Worm (Caenorhabditis elegans): ENCODE data around the gene F54F12.2.
A peak's percentile ranks its signal among the peaks of the same experiment; 100 is the strongest.

The F54F12.2 gene

DNA sequence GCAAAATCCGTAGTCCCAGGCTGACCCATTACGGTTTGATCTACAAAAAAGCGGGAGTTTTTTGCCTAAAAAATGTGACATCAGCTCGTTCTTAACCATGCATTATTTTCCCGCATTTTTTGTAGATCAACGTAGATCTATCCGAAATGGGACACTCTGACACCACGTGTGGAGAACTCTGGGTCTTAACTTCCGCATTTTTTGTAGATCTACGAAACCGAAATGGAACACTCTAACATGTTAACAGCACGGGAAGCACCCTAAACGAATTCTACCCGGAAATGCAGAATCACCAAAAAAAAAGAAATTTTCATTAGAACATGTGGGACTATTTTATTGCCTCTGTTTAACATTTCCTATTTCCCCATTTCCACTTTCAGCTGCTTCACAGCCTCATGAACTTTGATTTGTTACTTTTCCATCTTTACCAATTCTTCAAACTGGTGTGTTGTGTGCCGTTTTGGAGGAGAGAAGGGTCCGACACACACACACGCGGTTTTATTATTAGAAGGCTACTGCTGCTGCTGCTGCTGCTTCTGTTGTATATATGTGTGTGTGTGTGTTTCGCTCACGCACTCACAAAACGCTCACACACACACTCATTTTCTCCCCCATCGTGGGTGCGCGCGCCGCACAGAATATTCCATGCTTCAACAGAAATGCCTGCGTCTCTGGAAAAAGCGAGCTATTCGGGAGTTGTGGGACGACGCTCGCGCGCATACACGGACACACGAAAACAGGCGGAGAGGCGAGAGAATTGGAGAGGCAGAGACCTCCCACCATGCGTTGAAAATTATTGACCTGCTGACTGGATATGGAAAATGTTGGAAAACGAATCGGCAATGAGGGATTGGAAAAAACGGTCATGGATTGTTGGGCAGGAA, 28.3 kb downstream of the F54F12.2 start (continued):
- TF ChIP-seq ceh-32 (tag; optimal IDR thresholded peaks at IDR 0.05; ENCODE audit: poor library complexity), result no peak
- no peak for TF ChIP-seq pqm-1 (tag; optimal IDR thresholded peaks at IDR 0.05)
- TF ChIP-seq nhr-48 (tag; optimal IDR thresholded peaks at IDR 0.05), result peak; percentile 72
- peak; percentile 94 for TF ChIP-seq hlh-11 (tag; optimal IDR thresholded peaks at IDR 0.05)
- peak; percentile 100 for TF ChIP-seq aha-1 (tag)
- no peak for TF ChIP-seq ceh-62 (tag; optimal IDR thresholded peaks at IDR 0.05)
- no peak for TF ChIP-seq zip-11 (GFP tag; IDR thresholded peaks at IDR 0.05)
- TF ChIP-seq nhr-77 (tag; optimal IDR thresholded peaks at IDR 0.05), result peak; percentile 87
- peak; percentile 72 for TF ChIP-seq snpc-1.2 (GFP tag; IDR thresholded peaks at IDR 0.05)
- peak; percentile 68 for TF ChIP-seq T20F7.1 (GFP tag; optimal IDR thresholded peaks at IDR 0.05)
- TF ChIP-seq D1046.2 (GFP tag; IDR thresholded peaks at IDR 0.05), result 0 out of 2 replicates have a peak, but pooled peaks have one; percentile 41
- TF ChIP-seq F37D6.2 (tag; optimal IDR thresholded peaks at IDR 0.05), result peak; percentile 80
- TF ChIP-seq lsy-2 (tag; optimal IDR thresholded peaks at IDR 0.05), result peak; percentile 65 to 83
- no peak for TF ChIP-seq lin-39 (tag; optimal IDR thresholded peaks at IDR 0.05)
- TF ChIP-seq nhr-237 (tag; optimal IDR thresholded peaks at IDR 0.05), result no peak
- TF ChIP-seq duxl-1 (tag; optimal IDR thresholded peaks at IDR 0.05; ENCODE audit: poor library complexity), result peak; percentile 28
- no peak for TF ChIP-seq ces-1 (GFP tag; optimal IDR thresholded peaks at IDR 0.05)
- peak; percentile 35 for TF ChIP-seq dpl-1 (GFP tag; optimal IDR thresholded peaks at IDR 0.05)
- peak; percentile 78 for TF ChIP-seq set-16 (GFP tag; IDR thresholded peaks at IDR 0.05)
- TF ChIP-seq skn-1 (tag; optimal IDR thresholded peaks at IDR 0.05), result no peak
- TF ChIP-seq sdz-12 (GFP tag; optimal IDR thresholded peaks at IDR 0.05), result peak; percentile 38
- TF ChIP-seq daf-8 (GFP tag; IDR thresholded peaks at IDR 0.05), result 0 out of 2 replicates have a peak, but pooled peaks have one; percentile 55
- no peak for TF ChIP-seq lim-7 (GFP tag; IDR thresholded peaks at IDR 0.05)
- peak; percentile 32 to 81 for TF ChIP-seq hif-1 (tag; optimal IDR thresholded peaks at IDR 0.05)
- no peak for TF ChIP-seq fos-1 (tag; optimal IDR thresholded peaks at IDR 0.05)
- TF ChIP-seq F26F4.8 (GFP tag; conservative IDR thresholded peaks at IDR 0.05), result no peak
- no peak for TF ChIP-seq attf-4 (tag; optimal IDR thresholded peaks at IDR 0.05)
- TF ChIP-seq lin-1 (GFP tag; IDR thresholded peaks at IDR 0.05), result peak; percentile 72; the same call in 1 of the 2 replicates
- TF ChIP-seq madf-9 (GFP tag; conservative IDR thresholded peaks at IDR 0.05), result no peak
- TF ChIP-seq F44E2.7 (GFP tag; IDR thresholded peaks at IDR 0.05), result no peak
- TF ChIP-seq arid-1 (GFP tag; conservative IDR thresholded peaks at IDR 0.05), result no peak
- TF ChIP-seq Y5F2A.4 (GFP tag; optimal IDR thresholded peaks at IDR 0.05), result no peak
- TF ChIP-seq F10B5.3 (tag; optimal IDR thresholded peaks at IDR 0.05), result peak; percentile 38
- peak; percentile 86 for TF ChIP-seq nhr-11 (tag; optimal IDR thresholded peaks at IDR 0.05)
- TF ChIP-seq hmg-1.1 (GFP tag; IDR thresholded peaks at IDR 0.05), result peak; percentile 93
- TF ChIP-seq nhr-111 (GFP tag; optimal IDR thresholded peaks at IDR 0.05), result no peak
- TF ChIP-seq madf-5 (GFP tag; IDR thresholded peaks at IDR 0.05), result no peak
- no peak for TF ChIP-seq daf-12 (tag; optimal IDR thresholded peaks at IDR 0.05)
- peak; percentile 10 for TF ChIP-seq ztf-7 (tag; optimal IDR thresholded peaks at IDR 0.05)
- no peak for TF ChIP-seq unc-130 (GFP tag; optimal IDR thresholded peaks at IDR 0.05)
- no peak for TF ChIP-seq ceh-44 (GFP tag; IDR thresholded peaks at IDR 0.05)
- TF ChIP-seq cey-2 (tag; optimal IDR thresholded peaks at IDR 0.05; ENCODE audit: borderline replicate concordance, insufficient read depth), result no peak
- no peak for TF ChIP-seq zfp-2 (tag; optimal IDR thresholded peaks at IDR 0.05)
- TF ChIP-seq nhr-102 (tag; optimal IDR thresholded peaks at IDR 0.05), result peak; percentile 73
- TF ChIP-seq zfp-3 (GFP tag; conservative IDR thresholded peaks at IDR 0.05), result no peak
- peak; percentile 72 for TF ChIP-seq nhr-25 (tag; optimal IDR thresholded peaks at IDR 0.05; ENCODE audit: borderline replicate concordance, insufficient read depth)
- no peak for TF ChIP-seq Y105C5A.15 (GFP tag; IDR thresholded peaks at IDR 0.05)
- TF ChIP-seq mdl-1 (tag; optimal IDR thresholded peaks at IDR 0.05), result peak; percentile 88 to 98
